Fruit fly (Drosophila melanogaster) whole organism, embryonic: ENCODE data around the gene COX5B.

Source experiments
- CG10147 ChIP-seq: fragments of 200-800 bp; sonication (Bioruptor generic); optimal IDR thresholded peaks from 2 replicates; lab custom pipeline; 2019; ENCODE audit warnings: missing biosample characterization, mild to moderate bottlenecking, missing genetic modification characterization, moderate library complexity
- CG12071 ChIP-seq: fragments of 200-800 bp; sonication (Bioruptor generic); optimal IDR thresholded peaks from 3 replicates; lab custom pipeline; 2018; ENCODE audit warnings: missing biosample characterization, mild to moderate bottlenecking, missing genetic modification characterization
- CG13123 ChIP-seq: fragments of 200-800 bp; sonication (Bioruptor generic); optimal IDR thresholded peaks from 2 replicates; lab custom pipeline; 2016; ENCODE audit warnings: missing biosample characterization, missing genetic modification characterization
- CG8290 ChIP-seq, 3 experiments: fragments of 200-800 bp; sonication (Bioruptor generic); optimal IDR thresholded peaks; 2 replicates each; lab custom pipeline; 2016 to 2019; ENCODE audit warnings: missing biosample characterization in 3 of 3, missing genetic modification characterization in 3 of 3, mild to moderate bottlenecking in 2 of 3, moderate library complexity in 1 of 3
- Fer1 ChIP-seq: fragments of 200-800 bp; sonication (Bioruptor generic); optimal IDR thresholded peaks from 2 replicates; lab custom pipeline; 2017; ENCODE audit warnings: missing biosample characterization, mild to moderate bottlenecking, missing genetic modification characterization
- NFAT ChIP-seq: fragments of 200-800 bp; sonication (Bioruptor generic); IDR thresholded peaks from 2 replicates; pipeline ENCODE4 v1.3.6; 2022; ENCODE audit warnings: missing biosample characterization, missing genetic modification characterization

DNA sequence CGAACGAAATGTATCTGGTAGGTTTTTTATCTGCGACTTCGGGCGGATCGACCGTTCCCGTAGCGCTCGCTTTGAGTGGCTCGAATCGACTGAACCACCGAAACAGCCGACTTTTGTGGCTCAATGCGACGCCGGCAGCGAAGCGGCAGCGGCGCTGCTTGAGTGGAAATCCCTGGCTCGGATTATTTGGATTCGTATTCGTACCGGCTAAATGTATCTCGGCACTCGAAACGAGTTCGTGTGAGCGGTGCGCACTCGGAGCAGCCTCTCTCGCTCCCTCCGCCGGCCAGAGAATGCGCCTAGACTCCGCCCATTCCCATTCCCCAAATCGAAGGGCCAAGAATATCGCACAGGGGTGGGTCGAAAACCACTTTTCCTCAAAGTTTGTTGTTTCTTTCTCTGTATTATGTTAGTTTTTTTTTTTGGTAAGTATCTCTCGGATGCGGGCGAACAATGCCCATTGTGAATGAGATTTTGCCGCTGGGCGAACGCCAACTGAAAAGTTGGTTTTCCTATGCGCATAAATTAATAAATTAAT, 21.5 kb upstream of the COX5B start:
- no peak for TF ChIP-seq CG10147 (GFP tag; lab: Kevin White, UChicago)
- TF ChIP-seq CG8290 (GFP tag; optimal IDR thresholded peaks at IDR 0.05; lab: Kevin White, UChicago), result no peak
- TF ChIP-seq CG8290 (tag; optimal IDR thresholded peaks at IDR 0.05; lab: Kevin White, UChicago), result no peak
- TF ChIP-seq CG12071 (GFP tag; lab: Kevin White, UChicago), result no peak
- TF ChIP-seq Fer1 (GFP tag; lab: Kevin White, UChicago), result no peak
- no peak for TF ChIP-seq CG13123 (GFP tag; lab: Kevin White, UChicago)
- TF ChIP-seq NFAT (GFP tag; lab: Robert Waterston, UW), result no peak
